Worm (Caenorhabditis elegans) whole organism, late embryonic: ENCODE data around the gene msd-2.

Experiments
- C38D4.7 ChIP-seq: fragments of 200-800 bp; sonication (Bioruptor generic); optimal IDR thresholded peaks from 2 replicates; lab custom pipeline; 2018; ENCODE audit warnings: mild to moderate bottlenecking, missing genetic modification characterization, moderate library complexity, missing compliant biosample characterization
- F13H6.1 ChIP-seq: sonication (generic microtip); optimal IDR thresholded peaks from 2 replicates; lab custom pipeline; 2016; ENCODE audit warnings: missing genetic modification characterization, missing compliant biosample characterization
- K09A11.1 ChIP-seq: sonication (generic microtip); optimal IDR thresholded peaks from 2 replicates; lab custom pipeline; 2017; ENCODE audit warnings: antibody characterized with exemption, mild to moderate bottlenecking, missing genetic modification characterization, missing compliant biosample characterization; ENCODE audit not compliant: insufficient read depth
- Y22D7AL.16 ChIP-seq: sonication (generic microtip); optimal IDR thresholded peaks from 2 replicates; lab custom pipeline; 2016; ENCODE audit warnings: missing genetic modification characterization, missing compliant biosample characterization
- ceh-14 ChIP-seq: sonication (generic microtip); optimal IDR thresholded peaks from 2 replicates; lab custom pipeline; 2016; ENCODE audit warnings: missing genotype, missing genetic modification characterization, missing compliant biosample characterization
- ceh-18 ChIP-seq: sonication (generic microtip); optimal IDR thresholded peaks from 2 replicates; lab custom pipeline; 2016; ENCODE audit warnings: missing genetic modification characterization, missing compliant biosample characterization
- ceh-24 ChIP-seq: sonication (generic microtip); optimal IDR thresholded peaks from 2 replicates; lab custom pipeline; 2016; ENCODE audit warnings: mild to moderate bottlenecking, missing genetic modification characterization, missing compliant biosample characterization
- ceh-30 ChIP-seq: fragments of 150-350 bp; optimal IDR thresholded peaks from 2 replicates; lab custom pipeline; 2014; ENCODE audit warnings: missing biosample characterization, missing genetic modification characterization
- ceh-31 ChIP-seq: sonication (generic microtip); optimal IDR thresholded peaks from 2 replicates; lab custom pipeline; 2016; ENCODE audit warnings: missing genetic modification characterization, missing compliant biosample characterization
- ceh-34 ChIP-seq: sonication (generic microtip); optimal IDR thresholded peaks from 2 replicates; lab custom pipeline; 2016; ENCODE audit warnings: mild to moderate bottlenecking, missing genetic modification characterization, missing compliant biosample characterization
- ceh-45 ChIP-seq: fragments of 200-800 bp; sonication (Bioruptor generic); IDR thresholded peaks from 2 replicates; pipeline ENCODE4 v1.3.6; 2022; ENCODE audit warnings: missing genetic modification reagents, missing genetic modification characterization, missing compliant biosample characterization
- ceh-9 ChIP-seq: sonication (generic microtip); optimal IDR thresholded peaks from 2 replicates; lab custom pipeline; 2016; ENCODE audit warnings: mild to moderate bottlenecking, missing genetic modification characterization, inconsistent platforms, missing compliant biosample characterization
- dmd-4 ChIP-seq: sonication (generic microtip); optimal IDR thresholded peaks from 2 replicates; lab custom pipeline; 2016; ENCODE audit warnings: borderline replicate concordance, missing genetic modification characterization, missing compliant biosample characterization
- elt-2 ChIP-seq: sonication (generic microtip); optimal IDR thresholded peaks from 2 replicates; lab custom pipeline; 2016; ENCODE audit warnings: missing genetic modification reagents, missing genetic modification characterization, missing compliant biosample characterization
- elt-4 ChIP-seq: sonication (generic microtip); optimal IDR thresholded peaks from 2 replicates; lab custom pipeline; 2016; ENCODE audit warnings: missing genetic modification characterization, missing compliant biosample characterization
- ets-4 ChIP-seq: sonication (generic microtip); optimal IDR thresholded peaks from 2 replicates; lab custom pipeline; 2016; ENCODE audit warnings: missing genetic modification characterization, missing compliant biosample characterization
- eyg-1 ChIP-seq: sonication (generic microtip); optimal IDR thresholded peaks from 2 replicates; lab custom pipeline; 2016; ENCODE audit warnings: missing genotype, missing genetic modification characterization, missing compliant biosample characterization
- fax-1 ChIP-seq: sonication (generic microtip); optimal IDR thresholded peaks from 2 replicates; lab custom pipeline; 2016; ENCODE audit warnings: missing genotype, missing genetic modification characterization, missing compliant biosample characterization
- fkh-10 ChIP-seq: fragments of 150-350 bp; optimal IDR thresholded peaks from 2 replicates; lab custom pipeline; 2014; ENCODE audit warnings: missing biosample characterization, missing genetic modification reagents, missing genetic modification characterization
- hlh-13 ChIP-seq: fragments of 200-800 bp; sonication (Bioruptor generic); optimal IDR thresholded peaks from 2 replicates; lab custom pipeline; 2018; ENCODE audit warnings: mild to moderate bottlenecking, missing genetic modification characterization, missing compliant biosample characterization
- hlh-8 ChIP-seq: sonication (generic microtip); optimal IDR thresholded peaks from 2 replicates; lab custom pipeline; 2016; ENCODE audit warnings: missing genotype, missing genetic modification characterization, missing compliant biosample characterization
- lin-11 ChIP-seq: fragments of 200-800 bp; sonication (Bioruptor generic); optimal IDR thresholded peaks from 2 replicates; lab custom pipeline; 2018; ENCODE audit warnings: mild to moderate bottlenecking, missing genetic modification characterization, missing compliant biosample characterization
- nhr-11 ChIP-seq: fragments of 150-350 bp; optimal IDR thresholded peaks from 2 replicates; lab custom pipeline; 2014; ENCODE audit warnings: missing biosample characterization, missing genetic modification characterization
- npax-4 ChIP-seq: sonication (generic microtip); optimal IDR thresholded peaks from 2 replicates; lab custom pipeline; 2016; ENCODE audit warnings: missing genetic modification characterization, missing compliant biosample characterization
- pag-3 ChIP-seq: sonication (generic microtip); optimal IDR thresholded peaks from 2 replicates; lab custom pipeline; 2016; ENCODE audit warnings: missing compliant biosample characterization, missing genetic modification characterization, borderline replicate concordance
- pax-1 ChIP-seq: fragments of 150-350 bp; optimal IDR thresholded peaks from 2 replicates; lab custom pipeline; 2014; ENCODE audit warnings: missing biosample characterization, missing genetic modification characterization
- pha-2 ChIP-seq: sonication (generic microtip); optimal IDR thresholded peaks from 2 replicates; lab custom pipeline; 2017; ENCODE audit warnings: mild to moderate bottlenecking, missing genetic modification characterization, missing compliant biosample characterization
- pqm-1 ChIP-seq: sonication (generic microtip); optimal IDR thresholded peaks from 2 replicates; lab custom pipeline; 2016; ENCODE audit warnings: missing genetic modification characterization, missing compliant biosample characterization
- pros-1 ChIP-seq: fragments of 150-350 bp; optimal IDR thresholded peaks from 2 replicates; lab custom pipeline; 2014; ENCODE audit warnings: missing biosample characterization, missing genetic modification reagents, missing genetic modification characterization
- ref-2 ChIP-seq: sonication (generic microtip); optimal IDR thresholded peaks from 2 replicates; lab custom pipeline; 2016; ENCODE audit warnings: missing genetic modification characterization, missing compliant biosample characterization
- rnt-1 ChIP-seq: sonication (generic microtip); optimal IDR thresholded peaks from 2 replicates; lab custom pipeline; 2016; ENCODE audit warnings: missing genetic modification characterization, missing compliant biosample characterization
- sox-4 ChIP-seq: sonication (generic microtip); optimal IDR thresholded peaks from 2 replicates; lab custom pipeline; 2017; ENCODE audit warnings: mild to moderate bottlenecking, missing genetic modification characterization, inconsistent platforms, missing compliant biosample characterization
- syd-9 ChIP-seq: sonication (generic microtip); optimal IDR thresholded peaks from 2 replicates; lab custom pipeline; 2016; ENCODE audit warnings: mild to moderate bottlenecking, missing genetic modification characterization, moderate library complexity, missing compliant biosample characterization
- ttx-3 ChIP-seq: sonication (generic microtip); optimal IDR thresholded peaks from 2 replicates; lab custom pipeline; 2016; ENCODE audit warnings: missing genetic modification reagents, missing genetic modification characterization, missing compliant biosample characterization
- unc-42 ChIP-seq: sonication (generic microtip); optimal IDR thresholded peaks from 2 replicates; lab custom pipeline; 2016; ENCODE audit warnings: missing genotype, missing genetic modification characterization, missing compliant biosample characterization
- unc-86 ChIP-seq: sonication (generic microtip); optimal IDR thresholded peaks from 2 replicates; lab custom pipeline; 2016; ENCODE audit warnings: missing genetic modification characterization, missing compliant biosample characterization
- zip-5 ChIP-seq: sonication (generic microtip); optimal IDR thresholded peaks from 2 replicates; lab custom pipeline; 2016; ENCODE audit warnings: missing genetic modification characterization, missing compliant biosample characterization
- ztf-16 ChIP-seq: sonication (generic microtip); optimal IDR thresholded peaks from 2 replicates; lab custom pipeline; 2017; ENCODE audit warnings: missing genetic modification characterization, missing compliant biosample characterization

The msd-2 gene

DNA sequence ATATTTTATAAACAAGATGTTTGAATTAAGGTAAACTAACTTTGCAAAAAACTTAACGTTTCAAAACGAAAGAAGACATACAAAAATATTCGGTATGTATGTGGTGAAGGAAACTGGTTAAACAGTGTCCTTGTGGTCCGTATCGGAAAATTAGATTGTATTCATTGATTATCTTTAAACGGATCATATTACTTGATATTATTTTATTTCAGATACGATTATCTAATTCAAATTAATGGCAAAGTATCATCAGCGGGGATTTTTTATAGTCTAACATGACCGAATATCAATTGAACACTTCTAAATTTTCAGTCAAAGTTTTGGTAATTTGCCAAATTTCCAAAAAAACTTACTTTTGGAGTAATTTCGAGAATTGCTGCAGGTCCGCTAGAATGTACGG lies 22.1 kb upstream of the msd-2 start, which contains the start of gene C47E12.13:
Gene C47E12.13 (minus strand): TSS at position 101 of the 400 bp plus-strand sequence.
- TF ChIP-seq ceh-34 (tag; lab: Kevin White, UChicago) (no peak), ceh-18 (tag; lab: Kevin White, UChicago) (no peak), Y22D7AL.16 (tag; lab: Kevin White, UChicago) (no peak), pqm-1 (tag; lab: Kevin White, UChicago) (no peak), unc-42 (no peak)
- TF ChIP-seq, all 69 proteins: peak for 0

DNA sequence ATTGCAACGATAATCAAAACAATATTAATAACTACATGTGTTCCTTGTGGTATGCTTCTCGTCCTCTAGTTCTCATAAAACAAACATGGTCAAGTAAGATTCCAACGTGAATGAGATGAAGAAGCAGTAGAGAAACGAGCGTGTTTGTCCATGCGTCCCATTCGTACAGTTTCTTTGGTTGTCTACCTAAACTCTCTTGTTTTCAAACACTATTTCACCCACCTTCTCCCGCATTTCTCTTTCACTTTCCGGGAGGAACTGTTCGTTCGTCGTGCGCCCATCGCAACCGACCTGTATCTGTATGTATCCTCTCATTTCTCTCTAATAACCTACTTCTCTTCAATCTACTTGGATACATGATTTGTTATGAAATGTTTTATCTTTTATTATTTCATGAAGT lies 21.1 kb upstream of the msd-2 start:
- TF ChIP-seq ceh-31, result no peak
- TF ChIP-seq ceh-45 (GFP tag; lab: Robert Waterston, UW), result no peak
- no peak for TF ChIP-seq ceh-14 (tag; lab: Kevin White, UChicago)
- no peak for TF ChIP-seq K09A11.1 (tag; lab: Kevin White, UChicago)
- no peak for TF ChIP-seq fkh-10 (GFP tag; lab: Kevin White, UChicago)
- TF ChIP-seq ref-2 (tag; lab: Kevin White, UChicago), result peak; percentile 10

DNA sequence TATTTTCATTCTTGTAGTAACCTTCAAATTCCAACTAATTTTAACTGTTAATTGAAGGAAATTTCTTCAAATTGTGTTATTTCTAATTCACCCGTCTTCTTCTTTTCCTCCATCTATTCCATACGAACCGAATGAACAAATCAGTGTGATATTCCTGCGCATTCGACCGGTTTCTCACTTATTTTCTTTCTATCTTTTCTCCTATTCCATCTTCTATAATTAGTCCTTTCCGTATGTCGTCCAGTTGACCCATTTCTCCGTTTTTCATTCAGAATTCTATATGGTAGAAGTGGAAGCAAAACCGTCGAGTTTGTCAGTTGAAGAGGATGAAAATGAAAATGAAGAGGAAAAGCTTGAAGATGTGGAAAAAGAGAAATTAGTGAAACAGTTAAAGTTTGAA lies 19.3 kb upstream of the msd-2 start, which contains the start of gene magu-4:
Gene magu-4 (plus strand): TSS at position 218 of the 400 bp plus-strand sequence.
- TF ChIP-seq pqm-1 (tag; lab: Kevin White, UChicago), result no peak
- TF ChIP-seq elt-2 (tag; lab: Kevin White, UChicago), result no peak
- TF ChIP-seq C38D4.7 (GFP tag; lab: Kevin White, UChicago), result no peak

DNA sequence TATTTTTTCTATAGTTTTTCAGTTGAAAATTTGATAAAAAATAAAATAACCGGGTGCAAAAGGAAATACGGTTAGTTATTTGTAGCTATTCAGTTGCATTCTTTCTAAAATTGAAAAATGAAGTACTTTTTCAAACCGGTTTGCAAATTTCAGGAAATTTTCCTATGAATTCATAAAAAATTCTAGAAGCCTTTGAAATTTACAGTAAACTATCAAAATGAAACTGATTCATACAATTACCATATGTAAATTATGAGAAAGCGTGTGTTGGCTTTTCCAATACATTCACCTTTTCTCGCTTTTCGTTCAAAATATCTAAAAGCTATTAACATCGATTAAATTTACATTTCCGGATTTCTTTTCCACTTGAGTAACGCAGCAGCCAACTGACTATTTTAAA lies 11.9 kb upstream of the msd-2 start, which contains the start of gene ent-7:
Gene ent-7 (plus strand): TSS at position 301 of the 400 bp plus-strand sequence.
- TF ChIP-seq nhr-11, result no peak
- no peak for TF ChIP-seq K09A11.1 (tag; lab: Kevin White, UChicago)
- no peak for TF ChIP-seq unc-86 (tag; lab: Kevin White, UChicago)
- TF ChIP-seq ceh-9 (tag; lab: Kevin White, UChicago), result no peak
- no peak for TF ChIP-seq dmd-4 (tag; lab: Kevin White, UChicago)
- no peak for TF ChIP-seq ceh-34 (tag; lab: Kevin White, UChicago)
- no peak for TF ChIP-seq syd-9 (tag; lab: Kevin White, UChicago)
- no peak for TF ChIP-seq hlh-8 (tag; lab: Kevin White, UChicago)
- TF ChIP-seq eyg-1 (tag; lab: Kevin White, UChicago), result no peak
- TF ChIP-seq hlh-13 (GFP tag; lab: Kevin White, UChicago), result no peak
- no peak for TF ChIP-seq lin-11 (tag; lab: Kevin White, UChicago)
- no peak for TF ChIP-seq C38D4.7 (GFP tag; lab: Kevin White, UChicago)
- no peak for TF ChIP-seq ets-4 (tag; lab: Kevin White, UChicago)
- no peak for TF ChIP-seq fax-1 (tag; lab: Kevin White, UChicago)
- TF ChIP-seq ceh-30 (tag; lab: Kevin White, UChicago), result no peak
- no peak for TF ChIP-seq zip-5
- TF ChIP-seq npax-4 (tag; lab: Kevin White, UChicago), result no peak

DNA sequence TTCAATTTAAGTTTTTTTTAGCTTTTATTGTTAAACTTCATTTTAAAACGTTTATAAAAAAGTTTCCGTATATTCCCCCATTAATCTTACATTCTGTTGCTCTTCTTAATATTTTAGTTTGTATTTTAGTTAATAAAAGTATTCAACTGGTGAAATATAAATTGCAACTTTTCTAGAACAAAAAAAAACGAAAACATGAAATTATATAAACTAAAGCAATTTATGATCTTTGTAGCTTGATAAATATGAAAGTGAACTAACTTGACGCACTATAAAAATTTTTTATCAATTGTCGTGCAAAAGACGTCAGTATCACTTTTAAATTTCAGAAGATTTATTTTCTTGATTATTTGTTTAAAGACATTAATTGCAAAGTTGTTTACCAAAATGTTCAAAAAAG lies 11.2 kb upstream of the msd-2 start, which contains the start of gene F44D12.2:
Gene F44D12.2 (minus strand): TSS at position 101 of the 400 bp plus-strand sequence.
- TF ChIP-seq ceh-31, result no peak
- no peak for TF ChIP-seq rnt-1 (tag; lab: Kevin White, UChicago)
- TF ChIP-seq pros-1 (tag; lab: Kevin White, UChicago), result no peak
- no peak for TF ChIP-seq ceh-45 (GFP tag; lab: Robert Waterston, UW)
- no peak for TF ChIP-seq elt-4 (tag; lab: Kevin White, UChicago)
- no peak for TF ChIP-seq ceh-30 (tag; lab: Kevin White, UChicago)
- TF ChIP-seq ztf-16, result no peak
- TF ChIP-seq sox-4, result no peak
- no peak for TF ChIP-seq ceh-24
- TF ChIP-seq lin-11 (tag; lab: Kevin White, UChicago), result no peak
- TF ChIP-seq pha-2, result no peak
- TF ChIP-seq pax-1 (tag; lab: Kevin White, UChicago), result no peak
- TF ChIP-seq ceh-18 (tag; lab: Kevin White, UChicago), result no peak
- no peak for TF ChIP-seq F13H6.1 (tag; lab: Kevin White, UChicago)
- TF ChIP-seq ceh-14 (tag; lab: Kevin White, UChicago), result no peak
- TF ChIP-seq ttx-3 (tag; lab: Kevin White, UChicago), result no peak
- no peak for TF ChIP-seq pag-3 (tag; lab: Kevin White, UChicago)
